Fruit fly (Drosophila melanogaster): ENCODE data around the gene CG14218.

Gene CG14218

dm6 chrX:19604997-19605396 is 23.2 kb upstream of the CG14218 start, which contains the start of gene CG14207 (continued):
- TF ChIP-seq CG12942 (GFP tag; optimal IDR thresholded peaks at IDR 0.05) (no peak), exex (tag; optimal IDR thresholded peaks at IDR 0.05) (peak; percentile 27)

- TF ChIP-seq NC2α (GFP tag; optimal IDR thresholded peaks at IDR 0.05) (no peak), CG12236 (GFP tag; optimal IDR thresholded peaks at IDR 0.05) (no peak), D (optimal IDR thresholded peaks at IDR 0.05) (no peak), D (GFP tag; optimal IDR thresholded peaks at IDR 0.05) (peak; percentile 62), zen2 (GFP tag; IDR thresholded peaks at IDR 0.05; ENCODE audit: partially characterized antibody) (no peak), tup (GFP tag; optimal IDR thresholded peaks at IDR 0.05) (no peak), ken (GFP tag; IDR thresholded peaks at IDR 0.05) (peak; percentile 71), wdn (GFP tag; IDR thresholded peaks at IDR 0.05) (peak; percentile 67), pan (optimal IDR thresholded peaks at IDR 0.05) (no peak), pan (GFP tag; optimal IDR thresholded peaks at IDR 0.05 in 1 of 2, IDR thresholded peaks at IDR 0.05 in 1 of 2) (peak in 1 of 2 experiments; percentile 83), ftz-f1 (GFP tag; optimal IDR thresholded peaks at IDR 0.05) (no peak), CG10147 (GFP tag; optimal IDR thresholded peaks at IDR 0.05) (peak; percentile 60), lbe (GFP tag; optimal IDR thresholded peaks at IDR 0.05) (peak; percentile 30), ranshi (GFP tag; IDR thresholded peaks at IDR 0.05) (peak; percentile 80; the same call in 1 of the 2 replicates), CG16863 (GFP tag; optimal IDR thresholded peaks at IDR 0.05) (peak; percentile 39), CG32767 (GFP tag; IDR thresholded peaks at IDR 0.05) (peak; percentile 68), CG6272 (GFP tag; IDR thresholded peaks at IDR 0.05) (peak; percentile 49), CG17568 (GFP tag; optimal IDR thresholded peaks at IDR 0.05) (peak; percentile 18), rib (GFP tag; IDR thresholded peaks at IDR 0.05) (peak; percentile 76), Lim3 (GFP tag; IDR thresholded peaks at IDR 0.05) (peak; percentile 45; the same call in 1 of the 2 replicates), Xbp1 (GFP tag; optimal IDR thresholded peaks at IDR 0.05) (peak; percentile 74), CG7928 (GFP tag; optimal IDR thresholded peaks at IDR 0.05) (peak; percentile 16), ATbp (GFP tag; optimal IDR thresholded peaks at IDR 0.05) (peak; percentile 67), cato (GFP tag; optimal IDR thresholded peaks at IDR 0.05; ENCODE audit: borderline replicate concordance) (no peak), fd96Cb (tag; optimal IDR thresholded peaks at IDR 0.05) (peak; percentile 60), CG31365 (tag; optimal IDR thresholded peaks at IDR 0.05) (no peak), Hsf (GFP tag; optimal IDR thresholded peaks at IDR 0.05) (peak; percentile 66), CG8478 (optimal IDR thresholded peaks at IDR 0.05) (no peak), CG13287 (GFP tag; IDR thresholded peaks at IDR 0.05; ENCODE audit: partially characterized antibody) (no peak), CG15269 (tag; optimal IDR thresholded peaks at IDR 0.05) (peak; percentile 85), CG16813 (GFP tag; IDR thresholded peaks at IDR 0.05; ENCODE audit: partially characterized antibody) (no peak), gro (GFP tag; optimal IDR thresholded peaks at IDR 0.05) (peak; percentile 54), Nf-YA (GFP tag; IDR thresholded peaks at IDR 0.05) (peak; percentile 61; the same call in 1 of the 2 replicates), CG1024 (GFP tag; IDR thresholded peaks at IDR 0.05) (peak; percentile 46; the same call in 1 of the 2 replicates), CG14667 (GFP tag; IDR thresholded peaks at IDR 0.05) (peak; percentile 60), az2 (GFP tag; optimal IDR thresholded peaks at IDR 0.05) (peak; percentile 58), Max (GFP tag; optimal IDR thresholded peaks at IDR 0.05) (peak; percentile 52), Atf-2 (GFP tag; optimal IDR thresholded peaks at IDR 0.05) (peak; percentile 33), chif (GFP tag; optimal IDR thresholded peaks at IDR 0.05) (peak; percentile 43 to 62), CG18619 (GFP tag; optimal IDR thresholded peaks at IDR 0.05) (peak; percentile 50), CG2120 (GFP tag; optimal IDR thresholded peaks at IDR 0.05) (peak; percentile 80), ap (GFP tag; IDR thresholded peaks at IDR 0.05) (peak; percentile 58), CHES-1-like (GFP tag; optimal IDR thresholded peaks at IDR 0.05) (peak; percentile 44), CG13424 (tag; optimal IDR thresholded peaks at IDR 0.05) (peak; percentile 75), Fer1 (GFP tag; optimal IDR thresholded peaks at IDR 0.05) (peak; percentile 77), nerfin-1 (tag; optimal IDR thresholded peaks at IDR 0.05) (peak; percentile 23), Poxn (GFP tag; IDR thresholded peaks at IDR 0.05) (peak; percentile 68; the same call in 1 of the 2 replicates), CG8944 (GFP tag; optimal IDR thresholded peaks at IDR 0.05) (peak; percentile 32)
These were observed 22.2 kb upstream of the CG14218 start for dm6 chrX:19603953-19604352.

All from whole organism, embryonic.